Fruit fly (Drosophila melanogaster): Measurements from ENCODE around the gene CG15056.

Gene CG15056

DNA sequence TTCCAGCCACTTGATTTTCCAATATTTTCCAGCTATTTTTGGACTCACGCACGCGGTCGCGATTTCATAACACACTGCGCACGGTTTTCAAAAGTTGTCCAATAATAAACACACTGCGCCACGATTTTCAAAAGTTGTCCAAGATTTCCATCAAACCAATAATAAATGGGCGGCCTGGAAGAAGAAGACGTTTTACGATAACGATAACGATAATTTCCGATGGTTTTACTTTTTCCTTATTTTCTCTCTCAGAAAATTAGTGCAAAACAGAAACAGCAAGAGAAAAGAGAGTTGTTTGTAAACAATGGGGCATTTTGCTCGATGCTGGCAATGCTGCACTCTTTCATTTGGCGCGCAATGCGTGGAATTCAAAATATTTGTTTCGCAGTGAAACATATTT, 5.3 kb upstream of the CG15056 start, which contains the start of gene Nt5b (continued):
- TF ChIP-seq gsb (GFP tag; IDR thresholded peaks at IDR 0.05) (no peak), bab2 (GFP tag; optimal IDR thresholded peaks at IDR 0.05) (no peak), CG4282 (GFP tag; optimal IDR thresholded peaks at IDR 0.05) (no peak), CrebB (tag; optimal IDR thresholded peaks at IDR 0.05) (no peak), toy (GFP tag; IDR thresholded peaks at IDR 0.05) (no peak), BtbVII (GFP tag; optimal IDR thresholded peaks at IDR 0.05) (no peak), ken (GFP tag; IDR thresholded peaks at IDR 0.05) (no peak), CG7357 (GFP tag; IDR thresholded peaks at IDR 0.05) (no peak), Nf-YB (GFP tag; optimal IDR thresholded peaks at IDR 0.05) (no peak), CG11504 (tag; optimal IDR thresholded peaks at IDR 0.05) (no peak), sob (GFP tag; IDR thresholded peaks at IDR 0.05) (no peak), chinmo (GFP tag; IDR thresholded peaks at IDR 0.05; ENCODE audit: partially characterized antibody) (no peak), CG12219 (GFP tag; optimal IDR thresholded peaks at IDR 0.05) (no peak), nau (GFP tag; optimal IDR thresholded peaks at IDR 0.05) (no peak), Hr39 (optimal IDR thresholded peaks at IDR 0.05) (no peak), CG14050 (GFP tag; IDR thresholded peaks at IDR 0.05) (no peak), CG1602 (GFP tag; optimal IDR thresholded peaks at IDR 0.05) (no peak), eyg (GFP tag; optimal IDR thresholded peaks at IDR 0.05) (no peak), CG5245 (GFP tag; optimal IDR thresholded peaks at IDR 0.05) (no peak), Hmx (GFP tag; optimal IDR thresholded peaks at IDR 0.05) (no peak), CG12659 (GFP tag; optimal IDR thresholded peaks at IDR 0.05) (no peak), mam (GFP tag; optimal IDR thresholded peaks at IDR 0.05) (no peak), Fer3 (tag; optimal IDR thresholded peaks at IDR 0.05) (no peak), Ets65A (GFP tag) (no peak), CG7987 (GFP tag; optimal IDR thresholded peaks at IDR 0.05) (no peak), chif (GFP tag; optimal IDR thresholded peaks at IDR 0.05) (no peak), CG1529 (GFP tag; optimal IDR thresholded peaks at IDR 0.05) (no peak), CG15011 (GFP tag; optimal IDR thresholded peaks at IDR 0.05) (no peak), NFAT (GFP tag; IDR thresholded peaks at IDR 0.05) (no peak), Ravus (GFP tag; IDR thresholded peaks at IDR 0.05) (no peak), crp (GFP tag; optimal IDR thresholded peaks at IDR 0.05) (no peak), pan (optimal IDR thresholded peaks at IDR 0.05) (no peak), pan (GFP tag; optimal IDR thresholded peaks at IDR 0.05 in 1 of 2, IDR thresholded peaks at IDR 0.05 in 1 of 2) (no peak), CG2199 (GFP tag; IDR thresholded peaks at IDR 0.05) (no peak), gfzf (GFP tag; optimal IDR thresholded peaks at IDR 0.05) (no peak), bbx (GFP tag; IDR thresholded peaks at IDR 0.05; ENCODE audit: partially characterized antibody) (peak; percentile 31; the same call in 1 of the 2 replicates), CG1233 (GFP tag; optimal IDR thresholded peaks at IDR 0.05) (no peak), Side (GFP tag; optimal IDR thresholded peaks at IDR 0.05) (no peak), sens-2 (GFP tag; IDR thresholded peaks at IDR 0.05) (no peak), Pdp1 (GFP tag; optimal IDR thresholded peaks at IDR 0.05) (peak in 1 of 2 experiments; percentile 74), sisA (GFP tag; IDR thresholded peaks at IDR 0.05) (no peak), sug (tag; optimal IDR thresholded peaks at IDR 0.05) (no peak), CG9215 (GFP tag; IDR thresholded peaks at IDR 0.05) (peak; percentile 86), CG4424 (GFP tag; optimal IDR thresholded peaks at IDR 0.05) (no peak), Lhr (GFP tag; optimal IDR thresholded peaks at IDR 0.05) (no peak), ash1 (GFP tag; optimal IDR thresholded peaks at IDR 0.05) (no peak), zen2 (GFP tag; IDR thresholded peaks at IDR 0.05; ENCODE audit: partially characterized antibody) (0 out of 3 replicates have a peak, but pooled peaks have one; percentile 24), al (GFP tag; IDR thresholded peaks at IDR 0.05) (no peak), mld (GFP tag; IDR thresholded peaks at IDR 0.05; ENCODE audit: partially characterized antibody) (no peak), CG17829 (tag; optimal IDR thresholded peaks at IDR 0.05) (no peak), CG12071 (GFP tag; optimal IDR thresholded peaks at IDR 0.05) (no peak), Dfd (GFP tag; optimal IDR thresholded peaks at IDR 0.05) (no peak)
